Fruit fly (Drosophila melanogaster) S2 (cell line): Measurements from ENCODE around the gene CG13901.

Source experiments
- CG8478 ChIP-seq: fragments of >200 bp; optimal IDR thresholded peaks from 2 replicates; lab custom pipeline; 2018
- CTCF ChIP-seq, 2 experiments: fragments of >200 bp; optimal IDR thresholded peaks; 2 replicates each; lab custom pipeline; 2018

dm6 chr3L:795001-795400 lies 42.6 kb downstream of the CG13901 start:
- TF ChIP-seq CG8478 (no peak), CTCF (optimal IDR thresholded peaks at IDR 0.05; lab: Kevin White, UChicago) (no peak)
